Worm (Caenorhabditis elegans): ENCODE data around the gene chhy-1.

Gene chhy-1

ce11 chrII:8639553-8639952 is 22.1 kb upstream of the chhy-1 start:
- TF ChIP-seq nfya-1 (tag; optimal IDR thresholded peaks at IDR 0.05) (no peak), sox-2 (GFP tag; IDR thresholded peaks at IDR 0.05) (no peak), dmd-4 (tag; optimal IDR thresholded peaks at IDR 0.05; ENCODE audit: borderline replicate concordance) (no peak), pag-3 (tag; optimal IDR thresholded peaks at IDR 0.05; ENCODE audit: borderline replicate concordance) (no peak), Y22D7AL.16 (tag; optimal IDR thresholded peaks at IDR 0.05) (no peak), nhr-11 (tag; optimal IDR thresholded peaks at IDR 0.05) (no peak), syd-9 (tag; optimal IDR thresholded peaks at IDR 0.05) (no peak), hlh-8 (tag; optimal IDR thresholded peaks at IDR 0.05) (no peak), pat-9 (tag; optimal IDR thresholded peaks at IDR 0.05) (no peak), dve-1 (tag; optimal IDR thresholded peaks at IDR 0.05) (no peak), hlh-15 (tag; optimal IDR thresholded peaks at IDR 0.05) (no peak), C08G9.2 (tag; optimal IDR thresholded peaks at IDR 0.05) (no peak), ttx-3 (tag; optimal IDR thresholded peaks at IDR 0.05) (no peak), pax-1 (tag; optimal IDR thresholded peaks at IDR 0.05) (no peak)

ce11 chrII:8637615-8638014 is 20.2 kb upstream of the chhy-1 start, which contains the start of gene vab-9:
vab-9 (minus strand) TSS chrII:8637715.
- TF ChIP-seq nhr-232 (tag; optimal IDR thresholded peaks at IDR 0.05) = no peak
- TF ChIP-seq pqm-1 (tag; optimal IDR thresholded peaks at IDR 0.05) = no peak
- no peak for TF ChIP-seq ceh-31 (tag; optimal IDR thresholded peaks at IDR 0.05)
- no peak for TF ChIP-seq ceh-30 (tag; optimal IDR thresholded peaks at IDR 0.05)
- no peak for TF ChIP-seq pha-4 (tag; optimal IDR thresholded peaks at IDR 0.05)
- TF ChIP-seq dmd-4 (tag; optimal IDR thresholded peaks at IDR 0.05; ENCODE audit: borderline replicate concordance) = no peak
- TF ChIP-seq K09A11.1 (tag; optimal IDR thresholded peaks at IDR 0.05; ENCODE audit: insufficient read depth) = no peak
- TF ChIP-seq hlh-30 (tag; optimal IDR thresholded peaks at IDR 0.05; ENCODE audit: insufficient read depth) = no peak
- TF ChIP-seq ceh-6 (GFP tag; optimal IDR thresholded peaks at IDR 0.05) = no peak
- TF ChIP-seq C08G9.2 (tag; optimal IDR thresholded peaks at IDR 0.05) = no peak
- no peak for TF ChIP-seq fax-1 (tag; optimal IDR thresholded peaks at IDR 0.05)
- TF ChIP-seq F13H6.1 (tag; optimal IDR thresholded peaks at IDR 0.05) = no peak

DNA sequence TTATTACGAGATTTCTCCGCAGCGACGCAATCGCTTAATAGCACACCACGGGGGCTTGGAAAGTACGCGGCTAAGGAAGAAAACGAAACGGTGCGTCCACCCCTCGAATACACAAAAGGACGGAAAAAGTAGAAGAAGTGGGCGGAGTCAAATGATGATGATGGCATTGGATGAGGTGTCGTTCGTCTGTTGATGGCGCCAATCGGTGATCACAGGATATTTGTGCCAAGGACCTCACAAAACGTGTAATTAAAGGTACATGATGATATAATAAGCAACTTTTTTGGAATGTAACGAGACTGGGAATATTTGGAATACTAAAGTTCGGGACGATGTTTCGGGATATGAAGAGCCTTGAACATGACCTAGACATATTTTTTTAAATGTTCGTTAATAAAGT is 17.0 kb upstream of the chhy-1 start, which contains the start of gene cutl-12:
TSS of gene cutl-12 (minus strand) at position 101 of the 400 bp plus-strand sequence.
- TF ChIP-seq F13H6.1 (tag; optimal IDR thresholded peaks at IDR 0.05) = no peak
- no peak for TF ChIP-seq tbx-2 (tag; optimal IDR thresholded peaks at IDR 0.05)
- no peak for TF ChIP-seq ama-1 (optimal IDR thresholded peaks at IDR 0.05)
- TF ChIP-seq T23F11.4 (GFP tag; optimal IDR thresholded peaks at IDR 0.05) = no peak
- TF ChIP-seq ceh-19 (GFP tag; optimal IDR thresholded peaks at IDR 0.05) = no peak
- no peak for TF ChIP-seq ceh-2 (tag; optimal IDR thresholded peaks at IDR 0.05)
- no peak for TF ChIP-seq sox-2 (GFP tag; IDR thresholded peaks at IDR 0.05)
- no peak for TF ChIP-seq ceh-22 (tag; optimal IDR thresholded peaks at IDR 0.05)
- no peak for TF ChIP-seq pha-2 (tag; optimal IDR thresholded peaks at IDR 0.05)
- TF ChIP-seq ceh-14 (tag; optimal IDR thresholded peaks at IDR 0.05) = no peak

ce11 chrII:8631766-8632165 is 14.3 kb upstream of the chhy-1 start:
- no peak for TF ChIP-seq unc-42 (tag; optimal IDR thresholded peaks at IDR 0.05)
- TF ChIP-seq ztf-16 (tag; optimal IDR thresholded peaks at IDR 0.05) = no peak
- TF ChIP-seq sox-4 (tag; optimal IDR thresholded peaks at IDR 0.05) = no peak
- TF ChIP-seq F13H6.1 (tag; optimal IDR thresholded peaks at IDR 0.05) = no peak
- TF ChIP-seq ahr-1 (tag; optimal IDR thresholded peaks at IDR 0.05) = no peak
- TF ChIP-seq ceh-19 (GFP tag; optimal IDR thresholded peaks at IDR 0.05) = no peak
- TF ChIP-seq hlh-6 (tag; optimal IDR thresholded peaks at IDR 0.05) = no peak
- no peak for TF ChIP-seq elt-2 (tag; optimal IDR thresholded peaks at IDR 0.05)
- no peak for TF ChIP-seq fkh-6 (tag; optimal IDR thresholded peaks at IDR 0.05)
